Worm (Caenorhabditis elegans) whole organism, L2 larva: ENCODE results near the gene F45E1.2.

Experiments
- C34F6.9 ChIP-seq: fragments of 150-350 bp; optimal IDR thresholded peaks from 2 replicates; lab custom pipeline; 2014; ENCODE audit warnings: missing biosample characterization, missing genetic modification characterization
- F13H6.1 ChIP-seq: sonication (generic microtip); optimal IDR thresholded peaks from 2 replicates; lab custom pipeline; 2016; ENCODE audit warnings: missing genetic modification characterization, missing compliant biosample characterization
- R02D3.7 ChIP-seq: fragments of 150-350 bp; optimal IDR thresholded peaks from 2 replicates; lab custom pipeline; 2014; ENCODE audit warnings: missing biosample characterization, missing genetic modification characterization
- Y55F3AM.14 ChIP-seq: fragments of 200-800 bp; sonication (Bioruptor generic); optimal IDR thresholded peaks from 2 replicates; lab custom pipeline; 2018; ENCODE audit warnings: mild to moderate bottlenecking, missing genetic modification characterization, missing compliant biosample characterization
- ZK546.5 ChIP-seq: sonication (generic microtip); optimal IDR thresholded peaks from 2 replicates; lab custom pipeline; 2017; ENCODE audit warnings: missing biosample characterization, missing genetic modification characterization
- alr-1 ChIP-seq: fragments of 150-350 bp; optimal IDR thresholded peaks from 2 replicates; lab custom pipeline; 2014; ENCODE audit warnings: missing biosample characterization, missing genetic modification characterization
- aly-2 ChIP-seq: fragments of 150-350 bp; optimal IDR thresholded peaks from 2 replicates; lab custom pipeline; 2014; ENCODE audit warnings: missing biosample characterization, missing genetic modification characterization
- ama-1 ChIP-seq: fragments of 150-350 bp; optimal IDR thresholded peaks from 2 replicates; lab custom pipeline; 2018; ENCODE audit warnings: inconsistent platforms
- blmp-1 ChIP-seq: sonication (generic microtip); optimal IDR thresholded peaks from 2 replicates; lab custom pipeline; 2017; ENCODE audit warnings: missing genetic modification characterization, mild to moderate bottlenecking, missing compliant biosample characterization, antibody characterized with exemption, moderate library complexity; ENCODE audit not compliant: insufficient read depth
- ceh-16 ChIP-seq: fragments of 150-350 bp; optimal IDR thresholded peaks from 2 replicates; lab custom pipeline; 2014; ENCODE audit warnings: missing biosample characterization, missing genetic modification characterization
- ceh-82 ChIP-seq: fragments of 150-350 bp; optimal IDR thresholded peaks from 2 replicates; lab custom pipeline; 2014; ENCODE audit warnings: missing biosample characterization, missing genetic modification characterization
- dmd-4 ChIP-seq: sonication (generic microtip); optimal IDR thresholded peaks from 2 replicates; lab custom pipeline; 2017; ENCODE audit warnings: missing biosample characterization, missing genetic modification characterization
- egl-27 ChIP-seq: sonication (generic microtip); optimal IDR thresholded peaks from 3 replicates; lab custom pipeline; 2017; ENCODE audit warnings: missing biosample characterization, missing genetic modification reagents, missing genetic modification characterization
- elt-1 ChIP-seq: fragments of 150-350 bp; optimal IDR thresholded peaks from 2 replicates; lab custom pipeline; 2014; ENCODE audit warnings: missing biosample characterization, missing genetic modification characterization
- elt-3 ChIP-seq: sonication (generic microtip); optimal IDR thresholded peaks from 2 replicates; lab custom pipeline; 2017; ENCODE audit warnings: missing biosample characterization, missing genetic modification characterization
- fos-1 ChIP-seq: fragments of 150-350 bp; optimal IDR thresholded peaks from 2 replicates; lab custom pipeline; 2014; ENCODE audit warnings: missing biosample characterization, missing genetic modification characterization
- gmeb-1 ChIP-seq: fragments of 150-350 bp; optimal IDR thresholded peaks from 2 replicates; lab custom pipeline; 2014; ENCODE audit warnings: missing biosample characterization, missing genetic modification characterization
- lin-11 ChIP-seq: fragments of 150-350 bp; sonication (generic microtip); optimal IDR thresholded peaks from 2 replicates; lab custom pipeline; 2014; ENCODE audit warnings: missing biosample characterization, missing genetic modification characterization, inconsistent platforms, mixed read lengths
- lin-13 ChIP-seq: fragments of 150-350 bp; optimal IDR thresholded peaks from 2 replicates; lab custom pipeline; 2014; ENCODE audit warnings: missing biosample characterization, missing genetic modification reagents, missing genetic modification characterization
- lin-39 ChIP-seq: fragments of 150-350 bp; optimal IDR thresholded peaks from 2 replicates; lab custom pipeline; 2014; ENCODE audit warnings: missing biosample characterization, missing genetic modification reagents, missing genetic modification characterization
- lsy-2 ChIP-seq, 2 experiments: fragments of 150-350 bp in 1 of 2; sonication (generic microtip) in 1 of 2; optimal IDR thresholded peaks; 2 replicates each; lab custom pipeline; 2014 to 2017; ENCODE audit warnings: missing biosample characterization in 2 of 2, missing genetic modification characterization in 2 of 2
- mbf-1 ChIP-seq: sonication (generic microtip); optimal IDR thresholded peaks from 2 replicates; lab custom pipeline; 2017; ENCODE audit warnings: missing biosample characterization, missing genetic modification characterization
- nhr-10 ChIP-seq: sonication (generic microtip); optimal IDR thresholded peaks from 2 replicates; lab custom pipeline; 2017; ENCODE audit warnings: missing biosample characterization, missing genetic modification characterization
- nhr-11 ChIP-seq: fragments of 150-350 bp; optimal IDR thresholded peaks from 2 replicates; lab custom pipeline; 2014; ENCODE audit warnings: missing biosample characterization, missing genetic modification characterization
- nhr-12 ChIP-seq: fragments of 150-350 bp; optimal IDR thresholded peaks from 2 replicates; lab custom pipeline; 2014; ENCODE audit warnings: missing biosample characterization, missing genetic modification characterization
- nhr-129 ChIP-seq: fragments of 150-350 bp; optimal IDR thresholded peaks from 2 replicates; lab custom pipeline; 2014; ENCODE audit warnings: missing biosample characterization, missing genetic modification characterization
- nhr-21 ChIP-seq: fragments of 150-350 bp; optimal IDR thresholded peaks from 2 replicates; lab custom pipeline; 2014; ENCODE audit warnings: missing biosample characterization, missing genetic modification characterization
- nhr-23 ChIP-seq: fragments of 150-350 bp; optimal IDR thresholded peaks from 2 replicates; lab custom pipeline; 2014; ENCODE audit warnings: missing biosample characterization, missing genetic modification reagents, missing genetic modification characterization
- nhr-237 ChIP-seq: fragments of 150-350 bp; optimal IDR thresholded peaks from 2 replicates; lab custom pipeline; 2014; ENCODE audit warnings: missing biosample characterization, missing genetic modification characterization
- nhr-25 ChIP-seq: fragments of 150-350 bp; sonication (generic microtip); optimal IDR thresholded peaks from 3 replicates; lab custom pipeline; 2014; ENCODE audit warnings: missing biosample characterization, missing genetic modification characterization
- nhr-77 ChIP-seq: fragments of 150-350 bp; optimal IDR thresholded peaks from 2 replicates; lab custom pipeline; 2014; ENCODE audit warnings: missing biosample characterization, missing genetic modification characterization
- peb-1 ChIP-seq: fragments of 150-350 bp; optimal IDR thresholded peaks from 2 replicates; lab custom pipeline; 2014; ENCODE audit warnings: missing biosample characterization, missing genetic modification characterization
- sem-4 ChIP-seq: fragments of 150-350 bp; optimal IDR thresholded peaks from 2 replicates; lab custom pipeline; 2014; ENCODE audit warnings: missing biosample characterization, missing genetic modification reagents, missing genetic modification characterization
- skn-1 ChIP-seq: sonication (generic microtip); optimal IDR thresholded peaks from 2 replicates; lab custom pipeline; 2017; ENCODE audit warnings: missing biosample characterization, missing genetic modification characterization
- sma-3 ChIP-seq: sonication (generic microtip); optimal IDR thresholded peaks from 2 replicates; lab custom pipeline; 2016; ENCODE audit warnings: missing genetic modification reagents, missing genetic modification characterization, missing compliant biosample characterization
- sma-9 ChIP-seq, 2 experiments: fragments of 150-350 bp in 1 of 2; sonication (generic microtip) in 1 of 2; optimal IDR thresholded peaks; 2 replicates each; lab custom pipeline; 2014 to 2016; ENCODE audit warnings: missing genetic modification characterization in 2 of 2, mild to moderate bottlenecking in 1 of 2, missing biosample characterization in 1 of 2, missing compliant biosample characterization in 1 of 2, missing genetic modification reagents in 1 of 2, moderate library complexity in 1 of 2
- snpc-4 ChIP-seq: fragments of 150-350 bp; optimal IDR thresholded peaks from 2 replicates; lab custom pipeline; 2014; ENCODE audit warnings: missing biosample characterization, missing genetic modification characterization
- unc-39 ChIP-seq: fragments of 150-350 bp; optimal IDR thresholded peaks from 2 replicates; lab custom pipeline; 2014; ENCODE audit warnings: missing biosample characterization, missing genetic modification characterization
- unc-55 ChIP-seq: fragments of 150-350 bp; sonication (generic microtip); optimal IDR thresholded peaks from 3 replicates; lab custom pipeline; 2014; ENCODE audit warnings: missing biosample characterization, missing genetic modification reagents, missing genetic modification characterization
- unc-62 ChIP-seq: fragments of 150-350 bp; optimal IDR thresholded peaks from 2 replicates; lab custom pipeline; 2014; ENCODE audit warnings: missing biosample characterization, missing genetic modification reagents, missing genetic modification characterization
- zag-1 ChIP-seq: fragments of 150-350 bp; optimal IDR thresholded peaks from 2 replicates; lab custom pipeline; 2014; ENCODE audit warnings: missing biosample characterization, missing genetic modification characterization
- ztf-1 ChIP-seq: fragments of 200-800 bp; sonication (Bioruptor generic); conservative IDR thresholded peaks from 2 replicates; pipeline ENCODE4 v1.3.6; 2022; ENCODE audit warnings: missing genetic modification characterization, missing compliant biosample characterization
- ztf-11 ChIP-seq: sonication (generic microtip); optimal IDR thresholded peaks from 2 replicates; lab custom pipeline; 2017; ENCODE audit warnings: missing biosample characterization, missing genetic modification characterization
- ztf-4 ChIP-seq: fragments of 150-350 bp; optimal IDR thresholded peaks from 2 replicates; lab custom pipeline; 2014; ENCODE audit warnings: missing biosample characterization, missing genetic modification characterization

F45E1.2 gene

DNA sequence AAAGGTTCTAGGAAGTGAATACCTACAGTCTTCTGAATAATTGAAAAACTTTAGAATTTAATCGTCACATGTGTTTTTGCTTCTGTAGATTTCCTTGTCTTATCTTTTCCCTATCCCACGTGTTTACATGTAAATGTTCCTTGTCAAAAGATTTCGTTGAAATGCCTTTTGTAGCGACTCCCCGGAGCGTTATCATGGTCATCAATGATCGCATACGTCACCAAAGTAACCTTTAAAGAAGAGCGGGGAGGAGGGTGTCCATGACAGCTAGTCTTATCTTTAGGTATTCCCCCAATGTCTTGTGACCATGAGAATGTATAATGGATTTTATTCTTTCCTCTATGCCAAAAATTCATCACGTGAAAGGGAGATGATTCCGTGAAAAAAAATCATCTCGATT is 16.6 kb upstream of the F45E1.2 start (continued):
- TF ChIP-seq alr-1 (tag; lab: Kevin White, UChicago) (no peak), C34F6.9 (no peak), nhr-129 (tag; lab: Kevin White, UChicago) (peak; percentile 60)

DNA sequence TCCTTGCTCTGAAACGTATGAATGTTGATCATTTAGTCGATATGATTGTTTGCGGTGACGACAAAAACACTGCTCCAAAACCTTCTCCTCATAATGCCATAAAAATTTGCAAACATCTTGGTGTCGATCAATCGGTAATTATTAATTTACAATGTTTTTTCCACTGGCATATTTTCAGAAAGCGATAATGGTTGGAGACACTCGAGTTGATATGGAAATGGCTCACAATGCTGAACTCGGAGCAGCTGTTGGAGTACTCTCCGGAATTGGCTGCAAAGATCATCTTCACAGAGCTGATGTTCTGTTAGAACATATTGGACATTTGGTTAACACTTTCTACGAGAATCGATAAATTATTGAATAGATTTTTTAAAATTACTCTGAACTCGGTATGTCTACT is 15.1 kb upstream of the F45E1.2 start:
- TF ChIP-seq nhr-12 (tag; lab: Kevin White, UChicago) (no peak), mbf-1 (tag; lab: Kevin White, UChicago) (no peak), C34F6.9 (no peak), lsy-2 (tag; optimal IDR thresholded peaks at IDR 0.05; lab: Kevin White, UChicago) (no peak), nhr-129 (tag; lab: Kevin White, UChicago) (no peak), nhr-21 (no peak), gmeb-1 (no peak), unc-55 (no peak), ama-1 (lab: Kevin White, UChicago) (no peak)
- TF ChIP-seq, all 48 proteins: peak for 0

DNA sequence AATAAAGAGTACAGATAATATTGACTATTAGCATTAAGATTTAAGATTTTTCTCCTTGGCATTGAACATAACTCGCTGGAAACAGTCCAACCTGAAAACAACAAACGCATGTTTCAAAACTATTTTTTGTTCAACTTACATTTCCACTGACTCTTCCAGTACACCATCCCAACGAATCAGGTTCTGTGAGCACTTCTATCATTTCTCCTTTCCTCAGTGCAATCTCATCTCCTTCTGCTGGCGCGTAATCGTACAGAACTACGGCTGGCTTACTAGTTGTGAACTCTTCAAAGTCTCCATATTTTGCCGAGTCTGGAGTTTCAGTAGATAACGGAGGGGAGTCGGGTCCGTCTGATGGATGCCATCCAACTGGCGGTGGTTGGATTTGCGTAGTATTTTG is 14.4 kb upstream of the F45E1.2 start:
- no peak for TF ChIP-seq ZK546.5 (tag; lab: Kevin White, UChicago)
- no peak for TF ChIP-seq lsy-2 (tag; optimal IDR thresholded peaks at IDR 0.05; lab: Kevin White, UChicago)
- TF ChIP-seq ama-1 (lab: Kevin White, UChicago), result no peak
- TF ChIP-seq sma-3, result no peak
- no peak for TF ChIP-seq fos-1 (tag; lab: Kevin White, UChicago)
- TF ChIP-seq nhr-10, result no peak
- no peak for TF ChIP-seq elt-3
- no peak for TF ChIP-seq dmd-4 (tag; lab: Kevin White, UChicago)
- TF ChIP-seq lin-11 (tag; lab: Kevin White, UChicago), result no peak
- TF ChIP-seq lin-13 (GFP tag; lab: Kevin White, UChicago), result no peak
- TF ChIP-seq nhr-129 (tag; lab: Kevin White, UChicago), result no peak
- TF ChIP-seq lin-39, result no peak
- TF ChIP-seq snpc-4, result no peak
- TF ChIP-seq Y55F3AM.14, result no peak

DNA sequence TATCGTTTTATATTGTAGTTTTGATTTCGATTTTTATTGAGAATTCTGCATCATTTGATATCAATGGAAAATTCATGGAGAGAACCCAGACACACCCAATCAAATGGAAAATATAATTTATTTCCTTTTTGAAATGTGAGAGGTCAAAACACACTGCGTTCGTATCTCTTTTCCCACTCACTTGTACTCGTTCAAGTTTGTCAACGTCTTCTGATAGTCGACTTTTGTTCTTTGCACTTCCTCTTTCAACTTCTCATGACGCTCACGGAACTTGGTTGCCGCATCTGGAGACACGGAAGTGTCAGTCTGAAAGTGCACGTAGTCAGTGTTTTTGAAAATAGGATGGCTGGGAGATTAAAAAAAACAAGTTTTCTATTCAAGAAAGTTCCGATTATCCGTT is 13.3 kb upstream of the F45E1.2 start:
- TF ChIP-seq ztf-11, result no peak
- TF ChIP-seq blmp-1, result peak; percentile 85
- no peak for TF ChIP-seq ztf-4 (tag; lab: Kevin White, UChicago)
- TF ChIP-seq ZK546.5 (tag; lab: Kevin White, UChicago), result no peak
- peak; percentile 39 for TF ChIP-seq nhr-21
- no peak for TF ChIP-seq unc-39
- peak; percentile 53 for TF ChIP-seq sma-3
- TF ChIP-seq zag-1 (tag; lab: Kevin White, UChicago), result no peak
- no peak for TF ChIP-seq nhr-23 (tag; lab: Kevin White, UChicago)
- TF ChIP-seq fos-1 (tag; lab: Kevin White, UChicago), result no peak
- peak; percentile 23 for TF ChIP-seq sma-9 (GFP tag; optimal IDR thresholded peaks at IDR 0.05; lab: Kevin White, UChicago)
- TF ChIP-seq sma-9 (tag; optimal IDR thresholded peaks at IDR 0.05; lab: Kevin White, UChicago), result no peak
- TF ChIP-seq lin-39, result no peak
- TF ChIP-seq lin-13 (GFP tag; lab: Kevin White, UChicago), result no peak
- no peak for TF ChIP-seq nhr-11
- TF ChIP-seq peb-1 (tag; lab: Kevin White, UChicago), result no peak
- TF ChIP-seq snpc-4, result no peak
- TF ChIP-seq nhr-25 (tag; lab: Kevin White, UChicago), result no peak
- no peak for TF ChIP-seq ztf-1 (GFP tag; lab: Robert Waterston, UW)
- TF ChIP-seq ceh-16, result no peak
- no peak for TF ChIP-seq nhr-77 (tag; lab: Kevin White, UChicago)
- no peak for TF ChIP-seq nhr-10
- peak; percentile 31 for TF ChIP-seq sem-4 (tag; lab: Kevin White, UChicago)
- TF ChIP-seq unc-62 (GFP tag; lab: Kevin White, UChicago), result no peak
- peak; percentile 81 for TF ChIP-seq egl-27
- TF ChIP-seq F13H6.1 (tag; lab: Kevin White, UChicago), result no peak
- no peak for TF ChIP-seq nhr-12 (tag; lab: Kevin White, UChicago)
- no peak for TF ChIP-seq nhr-237
- no peak for TF ChIP-seq aly-2 (tag; lab: Kevin White, UChicago)
- TF ChIP-seq skn-1 (tag; lab: Kevin White, UChicago), result no peak
- TF ChIP-seq ceh-82 (tag; lab: Kevin White, UChicago), result no peak
- TF ChIP-seq gmeb-1, result no peak
- TF ChIP-seq R02D3.7 (tag; lab: Kevin White, UChicago), result no peak
- TF ChIP-seq elt-1 (tag; lab: Kevin White, UChicago), result no peak
- TF ChIP-seq Y55F3AM.14, result no peak
